Fruit fly (Drosophila melanogaster) whole organism, embryonic: ENCODE results near the gene Esyt2.

Source experiments
- Abd-B ChIP-seq: fragments of 200-800 bp; sonication (Bioruptor generic); optimal IDR thresholded peaks from 2 replicates; lab custom pipeline; 2018; ENCODE audit warnings: missing biosample characterization, mild to moderate bottlenecking, missing genetic modification characterization, moderate library complexity
- Awh ChIP-seq: fragments of 200-800 bp; sonication (Bioruptor generic); IDR thresholded peaks from 2 replicates; pipeline ENCODE4, ENCODE4 v1.3.6; 2022; ENCODE audit warnings: missing biosample characterization, missing genetic modification characterization
- Bgb ChIP-seq: fragments of 200-800 bp; sonication (Bioruptor generic); IDR thresholded peaks from 2 replicates; pipeline ENCODE4 v1.3.6; 2022; ENCODE audit warnings: missing biosample characterization, missing genetic modification characterization; ENCODE audit not compliant: partially characterized antibody
- C15 ChIP-seq: fragments of 200-800 bp; sonication (Bioruptor generic); IDR thresholded peaks from 3 replicates; pipeline ENCODE4 v1.3.6; 2022; ENCODE audit warnings: missing biosample characterization, missing genetic modification characterization
- CG1024 ChIP-seq: fragments of 200-800 bp; sonication (Bioruptor generic); IDR thresholded peaks from 2 replicates; pipeline ENCODE4 v1.3.6; 2022; ENCODE audit warnings: missing biosample characterization, missing genetic modification characterization
- CG10321 ChIP-seq: fragments of 200-800 bp; sonication (Bioruptor generic); IDR thresholded peaks from 2 replicates; pipeline ENCODE4 v1.3.6; 2022; ENCODE audit warnings: missing biosample characterization, missing genetic modification characterization
- CG10979 ChIP-seq: fragments of 200-800 bp; sonication (Bioruptor generic); optimal IDR thresholded peaks from 2 replicates; lab custom pipeline; 2018; ENCODE audit warnings: missing biosample characterization, mild to moderate bottlenecking, missing genetic modification characterization, moderate library complexity
- CG11504 ChIP-seq: fragments of 200-800 bp; sonication (Bioruptor generic); optimal IDR thresholded peaks from 3 replicates; lab custom pipeline; 2019; ENCODE audit warnings: missing biosample characterization, mild to moderate bottlenecking, missing genetic modification characterization, moderate library complexity
- CG13624 ChIP-seq: fragments of 200-800 bp; sonication (Bioruptor generic); optimal IDR thresholded peaks from 2 replicates; lab custom pipeline; 2016; ENCODE audit warnings: missing biosample characterization, missing genetic modification characterization
- CG14667 ChIP-seq: fragments of 200-800 bp; sonication (Bioruptor generic); IDR thresholded peaks from 2 replicates; pipeline ENCODE4 v1.3.6; 2022; ENCODE audit warnings: missing biosample characterization, missing genetic modification characterization
- CG15479 ChIP-seq: fragments of 200-800 bp; sonication (Bioruptor generic); optimal IDR thresholded peaks from 3 replicates; lab custom pipeline; 2019; ENCODE audit warnings: missing biosample characterization, mild to moderate bottlenecking, missing genetic modification characterization, moderate library complexity
- CG1647 ChIP-seq: fragments of 200-800 bp; sonication (Bioruptor generic); optimal IDR thresholded peaks from 3 replicates; lab custom pipeline; 2016; ENCODE audit warnings: missing biosample characterization, missing genetic modification characterization
- CG18262 ChIP-seq: fragments of 200-800 bp; optimal IDR thresholded peaks from 3 replicates; lab custom pipeline; 2019; ENCODE audit warnings: missing biosample characterization, mild to moderate bottlenecking, missing genetic modification characterization, moderate library complexity
- CG18476 ChIP-seq: fragments of 200-800 bp; sonication (Bioruptor generic); optimal IDR thresholded peaks from 2 replicates; lab custom pipeline; 2016; ENCODE audit warnings: missing biosample characterization, mild to moderate bottlenecking, missing genetic modification characterization
- CG2678 ChIP-seq: fragments of 200-800 bp; sonication (Bioruptor generic); optimal IDR thresholded peaks from 3 replicates; lab custom pipeline; 2019; ENCODE audit warnings: missing biosample characterization, mild to moderate bottlenecking, missing genetic modification characterization, moderate library complexity
- CG31441 ChIP-seq: fragments of 200-800 bp; sonication (Bioruptor generic); IDR thresholded peaks from 2 replicates; pipeline ENCODE4 v1.3.6; 2022; ENCODE audit warnings: missing biosample characterization, missing genetic modification characterization
- CG33213 ChIP-seq: fragments of 200-800 bp; sonication (Bioruptor generic); optimal IDR thresholded peaks from 3 replicates; lab custom pipeline; 2016; ENCODE audit warnings: missing biosample characterization, missing genetic modification characterization
- CG3407 ChIP-seq: fragments of 200-800 bp; sonication (Bioruptor generic); optimal IDR thresholded peaks from 2 replicates; lab custom pipeline; 2018; ENCODE audit warnings: missing biosample characterization, mild to moderate bottlenecking, missing genetic modification characterization
- CG4424 ChIP-seq: fragments of 200-800 bp; sonication (Bioruptor generic); optimal IDR thresholded peaks from 3 replicates; lab custom pipeline; 2016; ENCODE audit warnings: missing biosample characterization, missing genetic modification characterization
- CG4730 ChIP-seq: fragments of 200-800 bp; sonication (Bioruptor generic); IDR thresholded peaks from 2 replicates; pipeline ENCODE4 v1.3.6; 2022; ENCODE audit warnings: missing biosample characterization, missing genetic modification characterization
- CG6791 ChIP-seq: fragments of 200-800 bp; sonication (Bioruptor generic); IDR thresholded peaks from 3 replicates; pipeline ENCODE4 v1.3.6; 2022; ENCODE audit warnings: missing biosample characterization, missing genetic modification characterization; ENCODE audit not compliant: partially characterized antibody
- CG6854 ChIP-seq: fragments of 200-800 bp; sonication (Bioruptor generic); optimal IDR thresholded peaks from 3 replicates; lab custom pipeline; 2017; ENCODE audit warnings: missing biosample characterization, mild to moderate bottlenecking, missing genetic modification characterization
- CG7963 ChIP-seq: fragments of 200-800 bp; sonication (Bioruptor generic); IDR thresholded peaks from 3 replicates; pipeline ENCODE4 v1.3.6; 2022; ENCODE audit warnings: missing biosample characterization, missing genetic modification characterization; ENCODE audit not compliant: partially characterized antibody
- CoRest ChIP-seq: fragments of 200-800 bp; sonication (Bioruptor generic); optimal IDR thresholded peaks from 3 replicates; lab custom pipeline; 2018; ENCODE audit warnings: missing biosample characterization, mild to moderate bottlenecking, missing genetic modification characterization, moderate library complexity
- Dbx ChIP-seq: fragments of 200-800 bp; sonication (Bioruptor generic); IDR thresholded peaks from 3 replicates; pipeline ENCODE4 v1.3.6; 2022; ENCODE audit warnings: missing biosample characterization, missing genetic modification characterization
- Dek ChIP-seq: fragments of 200-800 bp; sonication (Bioruptor generic); optimal IDR thresholded peaks from 3 replicates; lab custom pipeline; 2019; ENCODE audit warnings: missing biosample characterization, mild to moderate bottlenecking, missing genetic modification characterization, moderate library complexity
- Doc2 ChIP-seq: fragments of 200-800 bp; sonication (Bioruptor generic); IDR thresholded peaks from 2 replicates; pipeline ENCODE4 v1.3.6; 2022; ENCODE audit warnings: missing biosample characterization, missing genetic modification characterization
- Fer2 ChIP-seq: fragments of 200-800 bp; sonication (Bioruptor generic); optimal IDR thresholded peaks from 2 replicates; lab custom pipeline; 2018; ENCODE audit warnings: missing biosample characterization, mild to moderate bottlenecking, missing genetic modification characterization, moderate library complexity
- Hr39 ChIP-seq: fragments of >200 bp; optimal IDR thresholded peaks from 2 replicates; lab custom pipeline; 2017
- Lim3 ChIP-seq: fragments of 200-800 bp; sonication (Bioruptor generic); IDR thresholded peaks from 2 replicates; pipeline ENCODE4 v1.3.6; 2022; ENCODE audit warnings: missing biosample characterization, missing genetic modification characterization
- Mes4 ChIP-seq: fragments of 200-800 bp; sonication (Bioruptor generic); optimal IDR thresholded peaks from 2 replicates; lab custom pipeline; 2016; ENCODE audit warnings: missing biosample characterization, missing genetic modification characterization
- NfI ChIP-seq: fragments of 200-800 bp; sonication (Bioruptor generic); optimal IDR thresholded peaks from 3 replicates; lab custom pipeline; 2018; ENCODE audit warnings: missing biosample characterization, mild to moderate bottlenecking, missing genetic modification characterization, moderate library complexity
- Taf1 ChIP-seq: fragments of 200-800 bp; sonication (Bioruptor generic); IDR thresholded peaks from 2 replicates; pipeline ENCODE4 v1.3.6; 2022; ENCODE audit warnings: missing biosample characterization, missing genetic modification characterization
- ara ChIP-seq: fragments of 200-800 bp; sonication (Bioruptor generic); IDR thresholded peaks from 2 replicates; pipeline ENCODE4 v1.3.6; 2022; ENCODE audit warnings: missing biosample characterization, missing genetic modification characterization
- az2 ChIP-seq: fragments of 200-800 bp; sonication (Bioruptor generic); optimal IDR thresholded peaks from 3 replicates; lab custom pipeline; 2016; ENCODE audit warnings: missing biosample characterization, missing genetic modification characterization
- cg ChIP-seq: fragments of 200-800 bp; sonication (Bioruptor generic); optimal IDR thresholded peaks from 3 replicates; lab custom pipeline; 2019; ENCODE audit warnings: missing biosample characterization, mild to moderate bottlenecking, missing genetic modification characterization, moderate library complexity
- corto ChIP-seq: fragments of 200-800 bp; sonication (Bioruptor generic); optimal IDR thresholded peaks from 2 replicates; lab custom pipeline; 2016; ENCODE audit warnings: missing biosample characterization, mild to moderate bottlenecking, missing genetic modification characterization, moderate library complexity
- dimm ChIP-seq: fragments of 200-800 bp; sonication (Bioruptor generic); IDR thresholded peaks from 2 replicates; pipeline ENCODE4 v1.3.6; 2022; ENCODE audit warnings: missing biosample characterization, missing genetic modification characterization
- dpn ChIP-seq, 2 experiments: fragments of 200-800 bp; sonication (Bioruptor generic); optimal IDR thresholded peaks; 3 replicates each; lab custom pipeline; 2016; ENCODE audit warnings: missing biosample characterization in 2 of 2, missing genetic modification characterization in 2 of 2
- eve ChIP-seq, 2 experiments: fragments of >200 bp; optimal IDR thresholded peaks; 2 replicates each; lab custom pipeline; 2017; ENCODE audit warnings: missing biosample characterization in 2 of 2, missing genetic modification characterization in 2 of 2
- exex ChIP-seq: fragments of 200-800 bp; sonication (Bioruptor generic); optimal IDR thresholded peaks from 4 replicates; lab custom pipeline; 2018; ENCODE audit warnings: missing biosample characterization, mild to moderate bottlenecking, missing genetic modification characterization, moderate library complexity
- gem ChIP-seq: fragments of 200-800 bp; sonication (Bioruptor generic); optimal IDR thresholded peaks from 2 replicates; lab custom pipeline; 2019; ENCODE audit warnings: missing biosample characterization, mild to moderate bottlenecking, missing genetic modification characterization, moderate library complexity
- h ChIP-seq: fragments of >200 bp; optimal IDR thresholded peaks from 2 replicates; lab custom pipeline; 2017
- insv ChIP-seq, 2 experiments: fragments of 200-800 bp; sonication (Bioruptor generic); optimal IDR thresholded peaks; 3 replicates each; lab custom pipeline; 2016 to 2018; ENCODE audit warnings: missing biosample characterization in 2 of 2, missing genetic modification characterization in 2 of 2
- ken ChIP-seq: fragments of 200-800 bp; sonication (Bioruptor generic); IDR thresholded peaks from 3 replicates; pipeline ENCODE4 v1.3.6; 2022; ENCODE audit warnings: missing biosample characterization, missing genetic modification characterization
- lab ChIP-seq: fragments of 200-800 bp; sonication (Bioruptor generic); optimal IDR thresholded peaks from 3 replicates; lab custom pipeline; 2017; ENCODE audit warnings: missing biosample characterization, missing genetic modification characterization, mild to moderate bottlenecking, moderate library complexity, missing genetic modification reagents
- nau ChIP-seq: fragments of 200-800 bp; sonication (Bioruptor generic); optimal IDR thresholded peaks from 3 replicates; lab custom pipeline; 2017; ENCODE audit warnings: missing biosample characterization, mild to moderate bottlenecking, missing genetic modification characterization, missing genetic modification reagents
- nerfin-2 ChIP-seq: fragments of 200-800 bp; sonication (Bioruptor generic); IDR thresholded peaks from 2 replicates; pipeline ENCODE4 v1.3.6; 2022; ENCODE audit warnings: missing biosample characterization, missing genetic modification characterization; ENCODE audit not compliant: partially characterized antibody
- salm ChIP-seq: fragments of 200-800 bp; sonication (Bioruptor generic); optimal IDR thresholded peaks from 2 replicates; lab custom pipeline; 2018; ENCODE audit warnings: missing biosample characterization, mild to moderate bottlenecking, missing genetic modification characterization
- ssp ChIP-seq: fragments of 200-800 bp; sonication (Bioruptor generic); IDR thresholded peaks from 2 replicates; pipeline ENCODE4 v1.3.6; 2022; ENCODE audit warnings: missing biosample characterization, missing genetic modification characterization
- usp ChIP-seq: fragments of >200 bp; optimal IDR thresholded peaks from 2 replicates; lab custom pipeline; 2017; ENCODE audit warnings: missing biosample characterization, missing genetic modification characterization

Esyt2 gene

DNA sequence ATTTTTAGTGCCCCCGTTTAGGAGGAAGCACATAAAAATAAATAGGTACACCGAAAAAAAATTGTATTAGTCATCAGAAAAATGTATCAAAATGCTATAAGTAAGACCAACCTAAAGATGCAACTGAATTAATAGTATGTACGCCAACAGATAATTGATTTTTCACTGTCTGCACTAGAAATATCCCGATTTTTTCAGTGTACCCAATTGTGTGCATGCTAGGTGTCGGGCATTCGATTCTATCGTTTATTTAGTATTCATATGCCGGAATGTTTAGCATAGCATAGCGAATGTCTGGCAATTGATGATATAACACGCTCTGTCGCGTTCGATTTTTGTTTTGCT lies 22.9 kb downstream of the Esyt2 start (continued):
- TF ChIP-seq Awh (GFP tag; lab: Robert Waterston, UW): peak; percentile 81
- peak; percentile 67; the same call in 1 of the 3 replicates for TF ChIP-seq C15 (GFP tag; lab: Robert Waterston, UW)
- TF ChIP-seq nerfin-2 (GFP tag; lab: Robert Waterston, UW): no peak
- TF ChIP-seq CG4424 (GFP tag; lab: Kevin White, UChicago): peak; percentile 79
- TF ChIP-seq insv (GFP tag; optimal IDR thresholded peaks at IDR 0.05; lab: Kevin White, UChicago): no peak
- TF ChIP-seq CG11504 (tag; lab: Kevin White, UChicago): peak; percentile 88
- peak; percentile 89 for TF ChIP-seq lab (GFP tag; lab: Kevin White, UChicago)
- peak; percentile 89 for TF ChIP-seq Dbx (GFP tag; lab: Robert Waterston, UW)
- TF ChIP-seq Taf1 (GFP tag; lab: Robert Waterston, UW): peak; percentile 71
- TF ChIP-seq CG6854 (GFP tag; lab: Kevin White, UChicago): peak; percentile 79
- TF ChIP-seq CG31441 (GFP tag; lab: Robert Waterston, UW): peak; percentile 88
- TF ChIP-seq eve (GFP tag; optimal IDR thresholded peaks at IDR 0.05; lab: Kevin White, UChicago): peak in 1 of 2 experiments; percentile 92
- no peak for TF ChIP-seq Hr39 (lab: Kevin White, UChicago)
- TF ChIP-seq Doc2 (GFP tag; lab: Robert Waterston, UW): no peak; the same call in 1 of the 2 replicates
- peak; percentile 84 for TF ChIP-seq ara (GFP tag; lab: Robert Waterston, UW)
- no peak; the same call in 1 of the 2 replicates for TF ChIP-seq CG14667 (GFP tag; lab: Robert Waterston, UW)
- peak; percentile 74 for TF ChIP-seq CG1024 (GFP tag; lab: Robert Waterston, UW)
- peak; percentile 73 for TF ChIP-seq Fer2 (tag; lab: Kevin White, UChicago)
- peak; percentile 77 for TF ChIP-seq CG18262 (tag; lab: Kevin White, UChicago)
- TF ChIP-seq CG10979 (tag; lab: Kevin White, UChicago): peak; percentile 76
- TF ChIP-seq Mes4 (GFP tag; lab: Kevin White, UChicago): peak; percentile 77
- TF ChIP-seq dimm (GFP tag; lab: Robert Waterston, UW): no peak
- no peak for TF ChIP-seq Bgb (GFP tag; lab: Robert Waterston, UW)
- peak; percentile 92 for TF ChIP-seq dpn (GFP tag; optimal IDR thresholded peaks at IDR 0.05; lab: Kevin White, UChicago)
- TF ChIP-seq Dek: peak; percentile 81
- TF ChIP-seq Lim3 (GFP tag; lab: Robert Waterston, UW): peak; percentile 73; the same call in 1 of the 2 replicates
- TF ChIP-seq ssp: peak; percentile 79
- TF ChIP-seq usp (GFP tag; lab: Kevin White, UChicago): no peak
- TF ChIP-seq CG2678 (tag; lab: Kevin White, UChicago): peak; percentile 91
- TF ChIP-seq ken (GFP tag; lab: Robert Waterston, UW): peak; percentile 89
- TF ChIP-seq NfI (GFP tag; lab: Kevin White, UChicago): peak; percentile 89
- TF ChIP-seq CG33213 (GFP tag; lab: Kevin White, UChicago): peak; percentile 87
- no peak for TF ChIP-seq CG6791 (GFP tag; lab: Robert Waterston, UW)
- TF ChIP-seq salm (tag; lab: Kevin White, UChicago): peak; percentile 82
- peak; percentile 88 for TF ChIP-seq az2 (GFP tag; lab: Kevin White, UChicago)
- peak; percentile 52 for TF ChIP-seq exex (tag; lab: Kevin White, UChicago)
- peak; percentile 75 for TF ChIP-seq nau (GFP tag; lab: Kevin White, UChicago)
- no peak for TF ChIP-seq CG7963 (GFP tag; lab: Robert Waterston, UW)
- TF ChIP-seq CG13624: peak; percentile 98
- TF ChIP-seq CG1647 (GFP tag; lab: Kevin White, UChicago): peak; percentile 78
- TF ChIP-seq CG3407 (GFP tag; lab: Kevin White, UChicago): peak; percentile 59
- TF ChIP-seq CG15479 (GFP tag; lab: Kevin White, UChicago): no peak
- no peak for TF ChIP-seq h
- TF ChIP-seq CG18476 (GFP tag; lab: Kevin White, UChicago): peak; percentile 67
- peak; percentile 88 for TF ChIP-seq Abd-B
- TF ChIP-seq gem (tag; lab: Kevin White, UChicago): peak; percentile 92
- TF ChIP-seq CG10321: peak; percentile 49; the same call in 1 of the 2 replicates
- TF ChIP-seq corto: no peak
- TF ChIP-seq CoRest: peak; percentile 90
- TF ChIP-seq CG4730 (GFP tag; lab: Robert Waterston, UW): peak; percentile 74; the same call in 1 of the 2 replicates
- TF ChIP-seq cg (GFP tag; lab: Kevin White, UChicago): no peak
